Fruit fly (Drosophila melanogaster) S2 (cell line): ENCODE measurements around the gene ebd1.

Source experiments
- CG8478 ChIP-seq: fragments of >200 bp; optimal IDR thresholded peaks from 2 replicates; lab custom pipeline; 2018
- CTCF ChIP-seq, 2 experiments: fragments of >200 bp; optimal IDR thresholded peaks; 2 replicates each; lab custom pipeline; 2018

dm6 chr3L:647529-647928, 37.8 kb downstream of the ebd1 start:
- TF ChIP-seq CG8478 (lab: Kevin White, UChicago) (no peak), CTCF (optimal IDR thresholded peaks at IDR 0.05; lab: Kevin White, UChicago) (no peak)
